Comparison of ENCODE assay signal across 5 fruit fly cellular contexts in genomic region chr2L:17378767-17379301, dm6.
TF ChIP-seq lines count a peak whose summit lies in the region.

No protein-coding gene starts in this region.

TF ChIP-seq in whole organism, adult, 20 proteins besides CTCF, POLR2A, EP300 and RAD21 (continued from another document):
- TF ChIP-seq Mnt (GFP tag; optimal IDR thresholded peaks at IDR 0.05; lab: Kevin White, UChicago) (peak; percentile 70), Hr96 (GFP tag; optimal IDR thresholded peaks at IDR 0.05; lab: Kevin White, UChicago) (peak; percentile 74)

TF ChIP-seq in whole organism, embryonic, 481 proteins besides CTCF, POLR2A, EP300 and RAD21 (continued from another document and continues in another):
- TF ChIP-seq CG5245 (GFP tag; optimal IDR thresholded peaks at IDR 0.05; lab: Kevin White, UChicago): peak; percentile 96
- TF ChIP-seq lbe (GFP tag; optimal IDR thresholded peaks at IDR 0.05; lab: Kevin White, UChicago): no peak
- peak; percentile 91 for TF ChIP-seq CG13775 (GFP tag; optimal IDR thresholded peaks at IDR 0.05; lab: Kevin White, UChicago)
- TF ChIP-seq lov (optimal IDR thresholded peaks at IDR 0.05; lab: Kevin White, UChicago): no peak
- TF ChIP-seq lov (GFP tag; IDR thresholded peaks at IDR 0.05; lab: Robert Waterston, UW): peak; percentile 96
- TF ChIP-seq E2f2 (GFP tag; IDR thresholded peaks at IDR 0.05; lab: Robert Waterston, UW): peak; percentile 78
- peak; percentile 96 for TF ChIP-seq pb (GFP tag; optimal IDR thresholded peaks at IDR 0.05; lab: Kevin White, UChicago)
- TF ChIP-seq CG4617 (GFP tag; optimal IDR thresholded peaks at IDR 0.05; lab: Kevin White, UChicago; ENCODE audit: borderline replicate concordance): peak; percentile 77
- TF ChIP-seq fru (optimal IDR thresholded peaks at IDR 0.05; lab: Kevin White, UChicago): no peak
- TF ChIP-seq sisA (GFP tag; IDR thresholded peaks at IDR 0.05; lab: Robert Waterston, UW): peak; percentile 93
- peak; percentile 1 for TF ChIP-seq zf30C (GFP tag; optimal IDR thresholded peaks at IDR 0.05; lab: Kevin White, UChicago)
- TF ChIP-seq tap (tag; optimal IDR thresholded peaks at IDR 0.05; lab: Kevin White, UChicago): peak; percentile 95
- peak; percentile 96 for TF ChIP-seq nmo (GFP tag; optimal IDR thresholded peaks at IDR 0.05; lab: Kevin White, UChicago)
- TF ChIP-seq CG9609 (GFP tag; optimal IDR thresholded peaks at IDR 0.05; lab: Kevin White, UChicago): peak; percentile 90
- peak in 1 of 2 experiments; percentile 93 for TF ChIP-seq eve (GFP tag; optimal IDR thresholded peaks at IDR 0.05; lab: Kevin White, UChicago)
- peak; percentile 94 for TF ChIP-seq CG32532 (GFP tag; IDR thresholded peaks at IDR 0.05; lab: Robert Waterston, UW)
- TF ChIP-seq CG12104 (GFP tag; optimal IDR thresholded peaks at IDR 0.05; lab: Kevin White, UChicago): peak; percentile 99
- peak; percentile 93 for TF ChIP-seq CG15514 (GFP tag; optimal IDR thresholded peaks at IDR 0.05; lab: Kevin White, UChicago)
- TF ChIP-seq tna (GFP tag; IDR thresholded peaks at IDR 0.05; lab: Robert Waterston, UW; ENCODE audit: partially characterized antibody): no peak
- TF ChIP-seq Sin3A (optimal IDR thresholded peaks at IDR 0.05; lab: Kevin White, UChicago): no peak
- TF ChIP-seq vfl (GFP tag; optimal IDR thresholded peaks at IDR 0.05; lab: Kevin White, UChicago): peak; percentile 89
- peak; percentile 96 for TF ChIP-seq CG18262 (tag; optimal IDR thresholded peaks at IDR 0.05; lab: Kevin White, UChicago)
- peak; percentile 98 for TF ChIP-seq CG4854 (GFP tag; optimal IDR thresholded peaks at IDR 0.05; lab: Kevin White, UChicago)
- peak; percentile 95 for TF ChIP-seq Chrac-16 (GFP tag; optimal IDR thresholded peaks at IDR 0.05; lab: Kevin White, UChicago)
- no peak for TF ChIP-seq prd (optimal IDR thresholded peaks at IDR 0.05; lab: Kevin White, UChicago)
- peak; percentile 97 for TF ChIP-seq prd (GFP tag; IDR thresholded peaks at IDR 0.05; lab: Robert Waterston, UW)
- peak; percentile 99 for TF ChIP-seq NC2α (GFP tag; optimal IDR thresholded peaks at IDR 0.05; lab: Kevin White, UChicago)
- TF ChIP-seq slou (GFP tag; optimal IDR thresholded peaks at IDR 0.05; lab: Kevin White, UChicago): peak; percentile 96
- TF ChIP-seq ash1 (GFP tag; optimal IDR thresholded peaks at IDR 0.05; lab: Kevin White, UChicago): peak; percentile 97
- TF ChIP-seq CG2116 (GFP tag; optimal IDR thresholded peaks at IDR 0.05; lab: Kevin White, UChicago): peak; percentile 88
- peak; percentile 97 for TF ChIP-seq Six4 (GFP tag; optimal IDR thresholded peaks at IDR 0.05; lab: Kevin White, UChicago)
- peak; percentile 95 for TF ChIP-seq CG10543 (GFP tag; optimal IDR thresholded peaks at IDR 0.05; lab: Kevin White, UChicago)

TF ChIP-seq in whole organism, prepupa, 60 proteins besides CTCF, POLR2A, EP300 and RAD21 (continued from another document and continues in another):
- TF ChIP-seq vri (GFP tag; optimal IDR thresholded peaks at IDR 0.05; lab: Kevin White, UChicago) (peak; percentile 47), dsx (GFP tag; optimal IDR thresholded peaks at IDR 0.05; lab: Kevin White, UChicago; ENCODE audit: poor library complexity, severe bottlenecking) (peak; percentile 32), Sox14 (GFP tag; optimal IDR thresholded peaks at IDR 0.05; lab: Kevin White, UChicago) (peak; percentile 86), CG6854 (GFP tag; optimal IDR thresholded peaks at IDR 0.05; lab: Kevin White, UChicago) (no peak), spab (GFP tag; optimal IDR thresholded peaks at IDR 0.05; lab: Kevin White, UChicago) (peak; percentile 42), Hr39 (GFP tag; optimal IDR thresholded peaks at IDR 0.05; lab: Kevin White, UChicago) (peak; percentile 76), fkh (GFP tag; optimal IDR thresholded peaks at IDR 0.05; lab: Kevin White, UChicago) (peak; percentile 100), net (GFP tag; optimal IDR thresholded peaks at IDR 0.05; lab: Kevin White, UChicago) (peak; percentile 79), Eip93F (GFP tag; optimal IDR thresholded peaks at IDR 0.05; lab: Kevin White, UChicago) (no peak), CG11762 (GFP tag; optimal IDR thresholded peaks at IDR 0.05; lab: Kevin White, UChicago; ENCODE audit: insufficient read depth) (peak; percentile 51), Sox15 (GFP tag; optimal IDR thresholded peaks at IDR 0.05; lab: Kevin White, UChicago) (peak; percentile 36), esn (GFP tag; optimal IDR thresholded peaks at IDR 0.05; lab: Kevin White, UChicago) (peak; percentile 68), CG31627 (GFP tag; optimal IDR thresholded peaks at IDR 0.05; lab: Kevin White, UChicago) (peak; percentile 79), CG6276 (GFP tag; optimal IDR thresholded peaks at IDR 0.05; lab: Kevin White, UChicago) (peak; percentile 74), OdsH (GFP tag; optimal IDR thresholded peaks at IDR 0.05; lab: Kevin White, UChicago) (peak; percentile 80), salr (GFP tag; optimal IDR thresholded peaks at IDR 0.05; lab: Kevin White, UChicago) (peak; percentile 22 to 68), CG7368 (GFP tag; optimal IDR thresholded peaks at IDR 0.05; lab: Kevin White, UChicago) (peak; percentile 53), ss (GFP tag; optimal IDR thresholded peaks at IDR 0.05; lab: Kevin White, UChicago) (peak in 1 of 2 experiments; percentile 50), CG3919 (GFP tag; optimal IDR thresholded peaks at IDR 0.05; lab: Kevin White, UChicago) (peak; percentile 79), dac (GFP tag; optimal IDR thresholded peaks at IDR 0.05; lab: Kevin White, UChicago) (peak; percentile 46), CG6808 (GFP tag; optimal IDR thresholded peaks at IDR 0.05; lab: Kevin White, UChicago) (peak; percentile 60), CG4318 (GFP tag; optimal IDR thresholded peaks at IDR 0.05; lab: Kevin White, UChicago) (peak; percentile 77), CG34406 (GFP tag; optimal IDR thresholded peaks at IDR 0.05; lab: Kevin White, UChicago) (peak; percentile 64), CG10669 (GFP tag; optimal IDR thresholded peaks at IDR 0.05; lab: Kevin White, UChicago) (peak; percentile 54), CG11294 (GFP tag; IDR thresholded peaks at IDR 0.05; lab: Robert Waterston, UW) (peak; percentile 84), Ets96B (tag; optimal IDR thresholded peaks at IDR 0.05; lab: Kevin White, UChicago) (peak; percentile 62), CG32006 (GFP tag; optimal IDR thresholded peaks at IDR 0.05; lab: Kevin White, UChicago) (peak; percentile 81), acj6 (GFP tag; optimal IDR thresholded peaks at IDR 0.05; lab: Kevin White, UChicago) (peak; percentile 79), CG3032 (tag; optimal IDR thresholded peaks at IDR 0.05; lab: Kevin White, UChicago) (peak; percentile 66), achi (GFP tag; optimal IDR thresholded peaks at IDR 0.05; lab: Kevin White, UChicago) (peak; percentile 81), Met (GFP tag; optimal IDR thresholded peaks at IDR 0.05; lab: Kevin White, UChicago) (peak; percentile 71), CG8632 (GFP tag; optimal IDR thresholded peaks at IDR 0.05; lab: Kevin White, UChicago) (peak; percentile 65), Hr4 (GFP tag; optimal IDR thresholded peaks at IDR 0.05; lab: Kevin White, UChicago) (peak; percentile 87)

TF ChIP-seq in whole organism, pupa, 21 proteins besides CTCF, POLR2A, EP300 and RAD21 (continued from another document):
- peak; percentile 89 for TF ChIP-seq Ets98B (GFP tag; IDR thresholded peaks at IDR 0.05; lab: Robert Waterston, UW)
TF ChIP-seq in whole organism, pupa: peak in this region for 19.

TF ChIP-seq in whole organism, wandering third instar larva, 38 proteins besides CTCF, POLR2A, EP300 and RAD21 (continued from another document):
- TF ChIP-seq Hr83 (GFP tag; optimal IDR thresholded peaks at IDR 0.05; lab: Kevin White, UChicago; ENCODE audit: poor library complexity, severe bottlenecking): peak; percentile 76
